Fruit fly (Drosophila melanogaster): Measurements from ENCODE around the gene Ugt35B1.

Gene Ugt35B1

DNA sequence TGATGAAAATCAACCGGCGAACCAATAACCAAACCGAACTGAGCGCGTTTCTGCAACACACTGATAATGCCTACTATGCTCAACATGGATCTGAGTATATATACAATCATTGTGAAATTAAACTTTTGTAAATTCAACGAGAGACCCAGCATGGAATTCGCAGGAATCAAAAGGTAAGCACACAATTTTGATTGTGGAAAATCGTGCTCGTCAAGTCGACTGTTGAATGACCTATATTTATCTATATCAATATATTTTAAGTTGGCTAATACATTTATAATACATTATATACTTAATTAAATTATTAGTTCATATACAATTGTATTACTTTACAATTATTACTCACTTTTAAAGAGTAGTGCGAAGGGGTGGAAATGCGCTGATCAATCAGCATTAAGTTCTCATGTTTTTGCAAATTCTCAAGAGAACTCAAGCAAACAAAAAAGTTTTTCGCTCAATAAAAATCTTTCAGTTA, 16.2 kb downstream of the Ugt35B1 start, which contains the start of gene Ugt302K1 (continued):
- TF ChIP-seq lab (GFP tag; optimal IDR thresholded peaks at IDR 0.05) (peak; percentile 70), Awh (GFP tag; IDR thresholded peaks at IDR 0.05) (no peak), CG3163 (GFP tag; optimal IDR thresholded peaks at IDR 0.05) (no peak), CG34224 (GFP tag; IDR thresholded peaks at IDR 0.05; ENCODE audit: partially characterized antibody) (no peak), bab2 (GFP tag; optimal IDR thresholded peaks at IDR 0.05) (no peak), otp (GFP tag; IDR thresholded peaks at IDR 0.05) (no peak), CG4707 (GFP tag; optimal IDR thresholded peaks at IDR 0.05) (no peak), Usf (GFP tag; optimal IDR thresholded peaks at IDR 0.05) (no peak), Oaz (GFP tag; IDR thresholded peaks at IDR 0.05) (no peak), Elba2 (GFP tag; optimal IDR thresholded peaks at IDR 0.05) (no peak), stc (GFP tag; IDR thresholded peaks at IDR 0.05) (no peak), Xbp1 (GFP tag; optimal IDR thresholded peaks at IDR 0.05) (no peak), CG10543 (GFP tag; optimal IDR thresholded peaks at IDR 0.05) (no peak), phol (tag; optimal IDR thresholded peaks at IDR 0.05) (no peak), Scr (GFP tag; IDR thresholded peaks at IDR 0.05; ENCODE audit: partially characterized antibody) (no peak), CG10565 (GFP tag; optimal IDR thresholded peaks at IDR 0.05) (no peak), ash1 (GFP tag; optimal IDR thresholded peaks at IDR 0.05) (no peak), sug (tag; optimal IDR thresholded peaks at IDR 0.05) (no peak), CG14050 (GFP tag; IDR thresholded peaks at IDR 0.05) (no peak), CG7745 (tag; optimal IDR thresholded peaks at IDR 0.05) (no peak), CG6813 (GFP tag; optimal IDR thresholded peaks at IDR 0.05) (no peak), CG9437 (GFP tag; optimal IDR thresholded peaks at IDR 0.05) (no peak), CG8924 (tag; optimal IDR thresholded peaks at IDR 0.05) (no peak), H2.0 (GFP tag; IDR thresholded peaks at IDR 0.05) (no peak), kah (GFP tag; optimal IDR thresholded peaks at IDR 0.05) (no peak), CG6654 (GFP tag; optimal IDR thresholded peaks at IDR 0.05) (no peak), CG32532 (GFP tag; IDR thresholded peaks at IDR 0.05) (peak; percentile 75), sd (tag; optimal IDR thresholded peaks at IDR 0.05) (no peak), CG10147 (GFP tag; optimal IDR thresholded peaks at IDR 0.05) (peak; percentile 15), tx (GFP tag; optimal IDR thresholded peaks at IDR 0.05) (no peak), bigmax (GFP tag; optimal IDR thresholded peaks at IDR 0.05) (no peak), lola (GFP tag; optimal IDR thresholded peaks at IDR 0.05) (no peak), CG11695 (GFP tag; IDR thresholded peaks at IDR 0.05) (no peak), CG7786 (GFP tag; optimal IDR thresholded peaks at IDR 0.05) (no peak), MTF-1 (GFP tag; optimal IDR thresholded peaks at IDR 0.05; ENCODE audit: borderline replicate concordance) (no peak), trem (tag; optimal IDR thresholded peaks at IDR 0.05) (no peak), CG42726 (GFP tag; IDR thresholded peaks at IDR 0.05; ENCODE audit: partially characterized antibody) (no peak), Atf-2 (GFP tag; optimal IDR thresholded peaks at IDR 0.05) (no peak), ken (GFP tag; IDR thresholded peaks at IDR 0.05) (no peak), CG9727 (GFP tag; optimal IDR thresholded peaks at IDR 0.05) (peak; percentile 16), gfzf (GFP tag; optimal IDR thresholded peaks at IDR 0.05) (no peak), CG16863 (GFP tag; optimal IDR thresholded peaks at IDR 0.05) (no peak), Blimp-1 (GFP tag; optimal IDR thresholded peaks at IDR 0.05) (no peak), ci (GFP tag; IDR thresholded peaks at IDR 0.05) (no peak), Mad (GFP tag; optimal IDR thresholded peaks at IDR 0.05) (no peak), Abd-B (GFP tag; optimal IDR thresholded peaks at IDR 0.05) (no peak), pita (GFP tag; optimal IDR thresholded peaks at IDR 0.05) (no peak), Stat92E (GFP tag; optimal IDR thresholded peaks at IDR 0.05) (no peak), CG30020 (tag; optimal IDR thresholded peaks at IDR 0.05) (no peak), nmo (GFP tag; optimal IDR thresholded peaks at IDR 0.05) (no peak)
